Worm (Caenorhabditis elegans) whole organism, young adult: Measurements from ENCODE around the gene C23H3.2.

ENCODE experiments used
- B0019.2 ChIP-seq: fragments of 200-800 bp; sonication (Bioruptor generic); conservative IDR thresholded peaks from 2 replicates; pipeline ENCODE4 v1.3.6; 2022; ENCODE audit warnings: missing genetic modification reagents, missing genetic modification characterization, missing compliant biosample characterization
- C17E4.6 ChIP-seq: fragments of 200-800 bp; sonication (Bioruptor generic); IDR thresholded peaks from 2 replicates; pipeline ENCODE4 v1.3.6; 2022; ENCODE audit warnings: missing genetic modification reagents, missing genetic modification characterization, missing compliant biosample characterization
- F23B12.7 ChIP-seq: sonication (generic microtip); optimal IDR thresholded peaks from 2 replicates; lab custom pipeline; 2017; ENCODE audit warnings: missing genetic modification characterization, mild to moderate bottlenecking, missing compliant biosample characterization, antibody characterized with exemption, moderate library complexity; ENCODE audit not compliant: insufficient read depth
- F33H1.4 ChIP-seq: fragments of 200-800 bp; sonication (Bioruptor generic); IDR thresholded peaks from 2 replicates; pipeline ENCODE4 v1.3.6; 2022; ENCODE audit warnings: missing genetic modification reagents, missing genetic modification characterization, missing compliant biosample characterization
- F39B2.1 ChIP-seq: fragments of 200-800 bp; sonication (Bioruptor generic); IDR thresholded peaks from 2 replicates; pipeline ENCODE4 v1.3.6; 2022; ENCODE audit warnings: missing genetic modification reagents, missing genetic modification characterization, missing compliant biosample characterization
- K11D2.4 ChIP-seq: fragments of 200-800 bp; sonication (Bioruptor generic); IDR thresholded peaks from 2 replicates; pipeline ENCODE4 v1.3.6; 2022; ENCODE audit warnings: missing genetic modification reagents, missing genetic modification characterization, missing compliant biosample characterization
- Y53G8AR.9 ChIP-seq: fragments of 200-800 bp; sonication (Bioruptor generic); conservative IDR thresholded peaks from 2 replicates; pipeline ENCODE4 v1.3.6; 2022; ENCODE audit warnings: missing genetic modification reagents, missing genetic modification characterization, missing compliant biosample characterization
- akir-1 ChIP-seq: fragments of 200-800 bp; sonication (Bioruptor generic); optimal IDR thresholded peaks from 2 replicates; lab custom pipeline; 2018; ENCODE audit warnings: mild to moderate bottlenecking, missing genetic modification characterization, moderate library complexity, missing compliant biosample characterization
- ama-1 ChIP-seq, 3 experiments: fragments of 150-350 bp in 1 of 3; sonication (generic microtip) in 2 of 3; optimal IDR thresholded peaks; 2 replicates each; lab custom pipeline; 2014 to 2018; ENCODE audit warnings: missing biosample characterization in 2 of 3, missing genetic modification characterization in 2 of 3, missing genetic modification reagents in 2 of 3
- attf-3 ChIP-seq: fragments of 200-800 bp; sonication (Bioruptor generic); conservative IDR thresholded peaks from 2 replicates; pipeline ENCODE4 v1.3.6; 2022; ENCODE audit warnings: missing genetic modification reagents, missing genetic modification characterization, missing compliant biosample characterization
- ceh-79 ChIP-seq: sonication (generic microtip); optimal IDR thresholded peaks from 2 replicates; lab custom pipeline; 2017; ENCODE audit warnings: mild to moderate bottlenecking, missing genetic modification characterization, missing compliant biosample characterization
- ceh-91 ChIP-seq: fragments of 200-800 bp; sonication (Bioruptor generic); IDR thresholded peaks from 2 replicates; pipeline ENCODE4 v1.3.6; 2022; ENCODE audit warnings: missing genetic modification reagents, missing genetic modification characterization, missing compliant biosample characterization
- chd-7 ChIP-seq: sonication (generic microtip); optimal IDR thresholded peaks from 2 replicates; lab custom pipeline; 2016; ENCODE audit warnings: mild to moderate bottlenecking, missing genetic modification characterization, moderate library complexity, missing compliant biosample characterization
- dox-1 ChIP-seq: fragments of 200-800 bp; sonication (Bioruptor generic); IDR thresholded peaks from 2 replicates; pipeline ENCODE4 v1.3.6; 2022; ENCODE audit warnings: missing genetic modification reagents, missing genetic modification characterization, missing compliant biosample characterization
- dpff-1 ChIP-seq: sonication (generic microtip); optimal IDR thresholded peaks from 2 replicates; lab custom pipeline; 2017; ENCODE audit warnings: mild to moderate bottlenecking, missing genetic modification characterization, missing compliant biosample characterization
- dpl-1 ChIP-seq: fragments of 150-350 bp; optimal IDR thresholded peaks from 2 replicates; lab custom pipeline; 2014; ENCODE audit warnings: missing biosample characterization, missing genetic modification reagents, missing genetic modification characterization
- efl-1 ChIP-seq: fragments of 150-350 bp; optimal IDR thresholded peaks from 2 replicates; lab custom pipeline; 2014; ENCODE audit warnings: missing biosample characterization, missing genetic modification reagents, missing genetic modification characterization
- egl-18 ChIP-seq: fragments of 200-800 bp; sonication (Bioruptor generic); IDR thresholded peaks from 2 replicates; pipeline ENCODE4 v1.3.6; 2022; ENCODE audit warnings: missing genetic modification reagents, missing genetic modification characterization, missing compliant biosample characterization
- egl-44 ChIP-seq: fragments of 200-800 bp; sonication (Bioruptor generic); IDR thresholded peaks from 2 replicates; pipeline ENCODE4 v1.3.6; 2022; ENCODE audit warnings: missing genetic modification reagents, missing genetic modification characterization, missing compliant biosample characterization
- egrh-3 ChIP-seq: fragments of 200-800 bp; sonication (Bioruptor generic); IDR thresholded peaks from 2 replicates; pipeline ENCODE4 v1.3.6; 2022; ENCODE audit warnings: missing genetic modification reagents, missing genetic modification characterization, missing compliant biosample characterization
- hsf-1 ChIP-seq: fragments of 200-800 bp; sonication (Bioruptor generic); IDR thresholded peaks from 2 replicates; pipeline ENCODE4 v1.3.6; 2022; ENCODE audit warnings: missing genetic modification reagents, missing genetic modification characterization, missing compliant biosample characterization
- lin-35 ChIP-seq, 3 experiments: fragments of 150-350 bp in 2 of 3; sonication (generic microtip) in 1 of 3; optimal IDR thresholded peaks; 2 replicates each; lab custom pipeline; 2014 to 2018; ENCODE audit warnings: missing biosample characterization in 3 of 3, missing genetic modification characterization in 3 of 3, missing genetic modification reagents in 3 of 3
- lin-54 ChIP-seq: fragments of 200-800 bp; sonication (Bioruptor generic); optimal IDR thresholded peaks from 2 replicates; lab custom pipeline; 2018; ENCODE audit warnings: mild to moderate bottlenecking, missing genetic modification characterization, missing compliant biosample characterization
- lsy-27 ChIP-seq: sonication (generic microtip); optimal IDR thresholded peaks from 2 replicates; lab custom pipeline; 2017; ENCODE audit warnings: missing genetic modification characterization, mild to moderate bottlenecking, missing compliant biosample characterization, antibody characterized with exemption, missing genotype, borderline replicate concordance; ENCODE audit not compliant: insufficient read depth
- madf-3 ChIP-seq: fragments of 200-800 bp; sonication (Bioruptor generic); IDR thresholded peaks from 2 replicates; pipeline ENCODE4 v1.3.6; 2022; ENCODE audit warnings: missing genetic modification reagents, missing genetic modification characterization, missing compliant biosample characterization
- mcd-1 ChIP-seq: fragments of 200-800 bp; sonication (Bioruptor generic); IDR thresholded peaks from 2 replicates; pipeline ENCODE4 v1.3.6; 2022; ENCODE audit warnings: missing genetic modification reagents, missing genetic modification characterization, missing compliant biosample characterization
- mes-4 ChIP-seq: sonication (generic microtip); optimal IDR thresholded peaks from 2 replicates; lab custom pipeline; 2016; ENCODE audit warnings: missing genotype, missing genetic modification characterization, missing compliant biosample characterization
- nfyb-1 ChIP-seq: fragments of 200-800 bp; sonication (Bioruptor generic); IDR thresholded peaks from 2 replicates; pipeline ENCODE4 v1.3.6; 2022; ENCODE audit warnings: missing genetic modification reagents, missing genetic modification characterization, missing compliant biosample characterization
- nhr-80 ChIP-seq: sonication (generic microtip); optimal IDR thresholded peaks from 2 replicates; lab custom pipeline; 2016; ENCODE audit warnings: missing genetic modification characterization, missing compliant biosample characterization
- pbrm-1 ChIP-seq: fragments of 200-800 bp; sonication (Bioruptor generic); IDR thresholded peaks from 2 replicates; pipeline ENCODE4 v1.3.6; 2022; ENCODE audit warnings: missing genetic modification reagents, missing genetic modification characterization, missing compliant biosample characterization
- pha-4 ChIP-seq: fragments of 150-350 bp; sonication (generic microtip); optimal IDR thresholded peaks from 2 replicates; lab custom pipeline; 2014; ENCODE audit warnings: missing biosample characterization, missing genetic modification reagents, missing genetic modification characterization
- rcor-1 ChIP-seq: fragments of 200-800 bp; sonication (Bioruptor generic); IDR thresholded peaks from 2 replicates; pipeline ENCODE4 v1.3.6; 2022; ENCODE audit warnings: missing genetic modification reagents, missing genetic modification characterization, missing compliant biosample characterization
- snpc-3.4 ChIP-seq: sonication (generic microtip); optimal IDR thresholded peaks from 2 replicates; lab custom pipeline; 2017; ENCODE audit warnings: missing genetic modification characterization, mild to moderate bottlenecking, missing compliant biosample characterization, antibody characterized with exemption, moderate library complexity, missing genotype, missing genetic modification reagents
- snpc-4 ChIP-seq, 5 experiments: fragments of 150-350 bp in 1 of 5; sonication (generic microtip) in 4 of 5; optimal IDR thresholded peaks; 2 replicates each; lab custom pipeline; 2014 to 2018; ENCODE audit warnings: missing genetic modification characterization in 5 of 5, missing biosample characterization in 3 of 5, antibody characterized with exemption in 2 of 5, mild to moderate bottlenecking in 2 of 5, missing compliant biosample characterization in 2 of 5, missing genotype in 2 of 5, moderate library complexity in 2 of 5, missing genetic modification reagents in 1 of 5
- xnd-1 ChIP-seq: sonication (generic microtip); optimal IDR thresholded peaks from 2 replicates; lab custom pipeline; 2016; ENCODE audit warnings: missing genotype, missing genetic modification reagents, missing genetic modification characterization, missing compliant biosample characterization
- ztf-25 ChIP-seq: fragments of 200-800 bp; sonication (Bioruptor generic); IDR thresholded peaks from 2 replicates; pipeline ENCODE4 v1.3.6; 2022; ENCODE audit warnings: missing genetic modification reagents, missing genetic modification characterization, missing compliant biosample characterization

The C23H3.2 gene

ce11 chrII:69354-69753 is 8.2 kb downstream of the C23H3.2 start, which contains the start of gene egl-26:
TSS of gene egl-26 (plus strand) at chrII:69654.
- TF ChIP-seq egl-44 (no peak), akir-1 (GFP tag; lab: Kevin White, UChicago) (no peak)
- TF ChIP-seq, all 124 proteins: peak for 0

- TF ChIP-seq lsy-27 (tag; lab: Kevin White, UChicago): no peak
- TF ChIP-seq ama-1 (optimal IDR thresholded peaks at IDR 0.05; lab: Kevin White, UChicago): no peak
- TF ChIP-seq ama-1 (GFP tag; optimal IDR thresholded peaks at IDR 0.05; lab: Kevin White, UChicago): no peak
- no peak for TF ChIP-seq mes-4 (tag; lab: Kevin White, UChicago)
- no peak for TF ChIP-seq egl-18
- TF ChIP-seq efl-1 (GFP tag; lab: Kevin White, UChicago): no peak
- no peak for TF ChIP-seq lin-54
- TF ChIP-seq mcd-1: no peak
- TF ChIP-seq hsf-1: no peak
- TF ChIP-seq xnd-1 (tag; lab: Kevin White, UChicago): no peak
- TF ChIP-seq rcor-1 (GFP tag; lab: Robert Waterston, UW): no peak
- no peak for TF ChIP-seq nfyb-1
- no peak for TF ChIP-seq attf-3 (GFP tag; lab: Robert Waterston, UW)
- no peak for TF ChIP-seq ceh-91 (GFP tag; lab: Robert Waterston, UW)
- TF ChIP-seq ceh-79 (tag; lab: Kevin White, UChicago): no peak
- no peak for TF ChIP-seq dpff-1
- TF ChIP-seq snpc-4 (GFP tag; optimal IDR thresholded peaks at IDR 0.05; lab: Kevin White, UChicago): no peak
- TF ChIP-seq snpc-4 (tag; optimal IDR thresholded peaks at IDR 0.05; lab: Kevin White, UChicago): no peak
These were observed 12.2 kb downstream of the C23H3.2 start for ce11 chrII:73329-73728.

ce11 chrII:73892-74291 is 12.8 kb downstream of the C23H3.2 start:
- TF ChIP-seq K11D2.4 (no peak), pha-4 (tag; lab: Kevin White, UChicago) (no peak), nhr-80 (no peak), F33H1.4 (no peak), egrh-3 (GFP tag; lab: Robert Waterston, UW) (no peak), ama-1 (optimal IDR thresholded peaks at IDR 0.05; lab: Kevin White, UChicago) (no peak), ama-1 (GFP tag; optimal IDR thresholded peaks at IDR 0.05; lab: Kevin White, UChicago) (no peak), madf-3 (GFP tag; lab: Robert Waterston, UW) (no peak), chd-7 (tag; lab: Kevin White, UChicago) (no peak), hsf-1 (no peak), B0019.2 (GFP tag; lab: Robert Waterston, UW) (no peak), F39B2.1 (no peak), lin-35 (GFP tag; optimal IDR thresholded peaks at IDR 0.05; lab: Kevin White, UChicago) (no peak), ceh-79 (tag; lab: Kevin White, UChicago) (no peak), dpl-1 (no peak), C17E4.6 (GFP tag; lab: Robert Waterston, UW) (no peak)

- no peak for TF ChIP-seq pbrm-1 (GFP tag; lab: Robert Waterston, UW)
These were observed 14.7 kb downstream of the C23H3.2 start for ce11 chrII:75831-76230.

ce11 chrII:76662-77061 is 15.5 kb downstream of the C23H3.2 start:
- TF ChIP-seq snpc-3.4 (tag; lab: Kevin White, UChicago) (no peak), nhr-80 (peak; percentile 82), F23B12.7 (tag; lab: Kevin White, UChicago) (no peak), lsy-27 (tag; lab: Kevin White, UChicago) (no peak), ztf-25 (no peak), dpl-1 (no peak), Y53G8AR.9 (no peak), rcor-1 (GFP tag; lab: Robert Waterston, UW) (no peak), dox-1 (GFP tag; lab: Robert Waterston, UW) (0 out of 2 replicates have a peak, but pooled peaks have one; percentile 22)
- TF ChIP-seq, all 124 proteins: peak for 2
